Worm (Caenorhabditis elegans) whole organism, L3 larva: Measurements from ENCODE around the gene wago-5.

Experiments
- elt-3 ChIP-seq, 3 experiments: fragments of 150-350 bp in 1 of 3; sonication (generic microtip) in 2 of 3; optimal IDR thresholded peaks; 2 replicates in 2 of 3; 4 replicates in 1 of 3; lab custom pipeline; 2014 to 2017; ENCODE audit warnings: missing biosample characterization in 3 of 3, missing genetic modification characterization in 3 of 3
- jun-1 ChIP-seq: fragments of 150-350 bp; optimal IDR thresholded peaks from 2 replicates; lab custom pipeline; 2014; ENCODE audit warnings: missing biosample characterization, missing genetic modification reagents, missing genetic modification characterization
- lin-15B ChIP-seq: fragments of 150-350 bp; optimal IDR thresholded peaks from 2 replicates; lab custom pipeline; 2014; ENCODE audit warnings: missing biosample characterization, missing genetic modification characterization
- nhr-11 ChIP-seq: fragments of 150-350 bp; optimal IDR thresholded peaks from 2 replicates; lab custom pipeline; 2014; ENCODE audit warnings: missing biosample characterization, missing genetic modification characterization
- nhr-25 ChIP-seq: sonication (generic microtip); optimal IDR thresholded peaks from 2 replicates; lab custom pipeline; 2017; ENCODE audit warnings: missing biosample characterization, missing genetic modification characterization
- pqm-1 ChIP-seq: fragments of 150-350 bp; optimal IDR thresholded peaks from 2 replicates; lab custom pipeline; 2017; ENCODE audit warnings: missing biosample characterization, missing genetic modification characterization, inconsistent platforms
- ztf-11 ChIP-seq: fragments of 150-350 bp; optimal IDR thresholded peaks from 2 replicates; lab custom pipeline; 2014; ENCODE audit warnings: missing biosample characterization, missing genetic modification characterization

DNA sequence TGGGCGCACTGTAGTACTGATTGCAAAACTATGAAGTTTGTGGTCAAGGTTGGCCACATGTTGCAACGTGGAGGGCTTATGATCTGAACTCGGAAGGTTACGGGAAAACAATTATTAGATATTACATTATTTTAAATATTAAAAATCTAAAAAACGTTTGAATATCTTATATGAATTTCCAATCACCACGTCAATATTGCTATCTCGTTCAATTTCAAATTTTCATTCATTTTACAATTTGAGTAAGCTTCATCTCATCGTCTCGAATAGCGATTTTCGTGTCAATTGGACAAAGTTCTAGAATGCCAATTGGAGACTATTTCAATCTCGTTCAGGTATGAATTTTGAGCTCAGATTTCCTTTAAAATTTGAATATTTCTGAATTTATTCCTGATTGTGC, 1.1 kb upstream of the wago-5 start, which contains the start of gene ZK1248.20:
- no peak for TF ChIP-seq ztf-11 (tag; lab: Kevin White, UChicago)
- no peak for TF ChIP-seq lin-15B
- TF ChIP-seq nhr-11 (tag; lab: Kevin White, UChicago), result no peak
- TF ChIP-seq nhr-25 (tag; lab: Kevin White, UChicago), result no peak
- no peak for TF ChIP-seq elt-3 (tag; optimal IDR thresholded peaks at IDR 0.05; lab: Kevin White, UChicago)
- TF ChIP-seq pqm-1, result no peak
- no peak for TF ChIP-seq jun-1
